Fruit fly (Drosophila melanogaster): Measurements from ENCODE around the gene CG12236.
A peak's percentile ranks its signal among the peaks of the same experiment; 100 is the strongest.
"Not testable (repeated sequence)": the region's sequence is repeated elsewhere in the genome, so short reads cannot be mapped to it uniquely, and the experiment has no call there.

The CG12236 gene

DNA sequence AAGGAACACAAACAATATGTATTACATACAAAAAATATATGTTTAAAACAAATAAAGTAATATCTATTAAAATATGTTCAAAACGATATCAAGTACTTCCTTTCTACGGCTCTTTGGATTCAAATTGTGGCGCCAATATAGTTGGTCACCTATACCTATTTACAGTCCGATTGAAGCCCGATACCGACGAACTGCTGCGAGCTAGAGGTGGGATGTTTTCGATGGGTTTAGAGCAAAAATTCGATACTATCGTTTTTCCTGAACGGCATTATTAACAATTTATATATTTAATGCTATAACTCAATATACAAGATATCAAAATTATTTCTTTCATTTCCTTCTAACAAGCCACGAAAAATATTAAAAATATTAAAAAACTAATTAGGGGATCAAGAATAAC is 33.9 kb downstream of the CG12236 start:
- no peak for TF ChIP-seq noc (tag; optimal IDR thresholded peaks at IDR 0.05)

dm6 chrX:5942306-5942705 is 34.4 kb downstream of the CG12236 start, which contains the start of gene CG12728:
Gene CG12728 (plus strand): TSS chrX:5942606.
- not testable (repeated sequence) for TF ChIP-seq noc (tag; optimal IDR thresholded peaks at IDR 0.05)

dm6 chrX:5945052-5945830 is 37.3 kb downstream of the CG12236 start, which contains the start of gene CG32756:
Gene CG32756 (plus strand): TSS chrX:5945682.
- not testable (repeated sequence) for TF ChIP-seq noc (tag; optimal IDR thresholded peaks at IDR 0.05)

dm6 chrX:5947870-5948498 is 40.0 kb downstream of the CG12236 start, which contains the start of gene CG6041:
Gene CG6041 (plus strand): TSS chrX:5948160.
- TF ChIP-seq noc (tag; optimal IDR thresholded peaks at IDR 0.05) = peak; percentile 30

dm6 chrX:5949951-5950350 is 42.0 kb downstream of the CG12236 start, which contains the start of gene CG32755:
Gene CG32755 (plus strand): TSS chrX:5950251.
- TF ChIP-seq noc (tag; optimal IDR thresholded peaks at IDR 0.05) = no peak

dm6 chrX:5952265-5952664 is 44.3 kb downstream of the CG12236 start, which contains the start of gene CG6048:
Gene CG6048 (plus strand): TSS chrX:5952565.
- TF ChIP-seq noc (tag; optimal IDR thresholded peaks at IDR 0.05) = no peak

- TF ChIP-seq noc (tag; optimal IDR thresholded peaks at IDR 0.05) = no peak
Measured at dm6 chrX:5955207-5955679, 47.3 kb downstream of the CG12236 start, which contains the start of gene CG6067. Gene CG6067 (plus strand): TSS chrX:5955629.

DNA sequence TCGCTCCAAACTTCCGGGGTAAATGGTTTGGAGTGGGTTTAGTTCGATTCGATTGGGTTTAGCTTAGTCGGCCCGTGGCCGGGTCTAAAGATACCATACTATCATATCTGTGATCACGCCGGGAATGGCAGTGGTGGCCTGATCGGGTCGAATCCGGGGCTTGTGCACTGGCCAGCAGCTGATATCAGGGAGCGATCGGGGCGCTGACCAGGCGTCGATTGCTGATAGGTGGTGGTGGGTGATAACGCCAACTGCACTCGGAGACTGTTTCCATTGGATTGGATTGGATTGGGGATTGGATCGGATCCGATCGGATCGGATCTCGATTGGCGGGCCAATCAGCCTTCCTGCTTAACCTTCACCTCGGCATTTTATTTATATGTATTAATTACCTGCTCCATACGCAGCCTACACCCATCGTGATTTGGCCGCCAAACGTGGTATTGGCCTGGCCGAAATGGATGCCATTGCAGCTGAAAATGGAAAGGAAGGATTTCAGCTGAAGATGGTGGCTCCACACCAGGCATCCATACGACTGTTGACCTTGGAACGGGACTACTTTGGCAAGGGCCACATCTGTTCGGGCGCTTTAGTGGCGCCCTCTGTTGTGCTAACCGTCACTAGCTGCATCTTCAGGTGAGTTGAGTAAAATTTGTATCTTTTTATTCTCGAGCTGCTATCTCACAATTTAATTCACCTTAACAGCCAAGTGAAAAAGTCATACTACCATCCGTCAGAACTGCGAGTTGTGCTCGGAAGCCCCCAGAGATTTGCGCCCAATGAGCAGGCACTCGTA is 48.9 kb downstream of the CG12236 start:
- no peak for TF ChIP-seq noc (tag; optimal IDR thresholded peaks at IDR 0.05)
